Fruit fly (Drosophila melanogaster): Measurements from ENCODE around the gene Jhbp2.

- TF ChIP-seq CTCF (optimal IDR thresholded peaks at IDR 0.05) (peak; percentile 100), CG8478 (optimal IDR thresholded peaks at IDR 0.05) (no peak)
These were observed 9.4 kb upstream of the Jhbp2 start for dm6 chr3R:4970415-4971140.

Data from S2 (cell line).